Worm (Caenorhabditis elegans) whole organism, late embryonic: ENCODE data around the gene ecps-1.

ENCODE experiments used
- C08G9.2 ChIP-seq: sonication (generic microtip); optimal IDR thresholded peaks from 2 replicates; lab custom pipeline; 2016; ENCODE audit warnings: mild to moderate bottlenecking, missing genetic modification characterization, moderate library complexity, missing compliant biosample characterization
- C38D4.7 ChIP-seq: fragments of 200-800 bp; sonication (Bioruptor generic); optimal IDR thresholded peaks from 2 replicates; lab custom pipeline; 2018; ENCODE audit warnings: mild to moderate bottlenecking, missing genetic modification characterization, moderate library complexity, missing compliant biosample characterization
- F13H6.1 ChIP-seq: sonication (generic microtip); optimal IDR thresholded peaks from 2 replicates; lab custom pipeline; 2016; ENCODE audit warnings: missing genetic modification characterization, missing compliant biosample characterization
- K02D7.2 ChIP-seq: sonication (generic microtip); optimal IDR thresholded peaks from 2 replicates; lab custom pipeline; 2017; ENCODE audit warnings: mild to moderate bottlenecking, missing genetic modification characterization, missing compliant biosample characterization
- K09A11.1 ChIP-seq: sonication (generic microtip); optimal IDR thresholded peaks from 2 replicates; lab custom pipeline; 2017; ENCODE audit warnings: antibody characterized with exemption, mild to moderate bottlenecking, missing genetic modification characterization, missing compliant biosample characterization; ENCODE audit not compliant: insufficient read depth
- T23F11.4 ChIP-seq: fragments of 200-800 bp; sonication (Bioruptor generic); optimal IDR thresholded peaks from 2 replicates; lab custom pipeline; 2018; ENCODE audit warnings: mild to moderate bottlenecking, missing genetic modification characterization, missing compliant biosample characterization
- Y22D7AL.16 ChIP-seq: sonication (generic microtip); optimal IDR thresholded peaks from 2 replicates; lab custom pipeline; 2016; ENCODE audit warnings: missing genetic modification characterization, missing compliant biosample characterization
- ahr-1 ChIP-seq: sonication (generic microtip); optimal IDR thresholded peaks from 2 replicates; lab custom pipeline; 2016; ENCODE audit warnings: missing genetic modification characterization, missing compliant biosample characterization
- ama-1 ChIP-seq: fragments of 150-350 bp; optimal IDR thresholded peaks from 2 replicates; lab custom pipeline; 2014
- ceh-18 ChIP-seq: sonication (generic microtip); optimal IDR thresholded peaks from 2 replicates; lab custom pipeline; 2016; ENCODE audit warnings: missing genetic modification characterization, missing compliant biosample characterization
- ceh-19 ChIP-seq: fragments of 200-800 bp; sonication (Bioruptor generic); optimal IDR thresholded peaks from 2 replicates; lab custom pipeline; 2018; ENCODE audit warnings: mild to moderate bottlenecking, missing genetic modification characterization, missing compliant biosample characterization
- ceh-2 ChIP-seq: sonication (generic microtip); optimal IDR thresholded peaks from 2 replicates; lab custom pipeline; 2016; ENCODE audit warnings: missing genotype, missing genetic modification characterization, missing compliant biosample characterization
- ceh-22 ChIP-seq: sonication (generic microtip); optimal IDR thresholded peaks from 2 replicates; lab custom pipeline; 2017; ENCODE audit warnings: missing biosample characterization, missing genetic modification characterization
- ceh-30 ChIP-seq: fragments of 150-350 bp; optimal IDR thresholded peaks from 2 replicates; lab custom pipeline; 2014; ENCODE audit warnings: missing biosample characterization, missing genetic modification characterization
- ceh-34 ChIP-seq: sonication (generic microtip); optimal IDR thresholded peaks from 2 replicates; lab custom pipeline; 2016; ENCODE audit warnings: mild to moderate bottlenecking, missing genetic modification characterization, missing compliant biosample characterization
- ceh-45 ChIP-seq: fragments of 200-800 bp; sonication (Bioruptor generic); IDR thresholded peaks from 2 replicates; pipeline ENCODE4 v1.3.6; 2022; ENCODE audit warnings: missing genetic modification reagents, missing genetic modification characterization, missing compliant biosample characterization
- ceh-48 ChIP-seq: sonication (generic microtip); optimal IDR thresholded peaks from 2 replicates; lab custom pipeline; 2016; ENCODE audit warnings: missing genetic modification characterization, inconsistent platforms, missing compliant biosample characterization
- ceh-9 ChIP-seq: sonication (generic microtip); optimal IDR thresholded peaks from 2 replicates; lab custom pipeline; 2016; ENCODE audit warnings: mild to moderate bottlenecking, missing genetic modification characterization, inconsistent platforms, missing compliant biosample characterization
- che-1 ChIP-seq: sonication (generic microtip); optimal IDR thresholded peaks from 2 replicates; lab custom pipeline; 2016; ENCODE audit warnings: mild to moderate bottlenecking, missing genetic modification characterization, missing compliant biosample characterization
- dmd-4 ChIP-seq: sonication (generic microtip); optimal IDR thresholded peaks from 2 replicates; lab custom pipeline; 2016; ENCODE audit warnings: borderline replicate concordance, missing genetic modification characterization, missing compliant biosample characterization
- elt-2 ChIP-seq: sonication (generic microtip); optimal IDR thresholded peaks from 2 replicates; lab custom pipeline; 2016; ENCODE audit warnings: missing genetic modification reagents, missing genetic modification characterization, missing compliant biosample characterization
- fkh-10 ChIP-seq: fragments of 150-350 bp; optimal IDR thresholded peaks from 2 replicates; lab custom pipeline; 2014; ENCODE audit warnings: missing biosample characterization, missing genetic modification reagents, missing genetic modification characterization
- fkh-6 ChIP-seq: sonication (generic microtip); optimal IDR thresholded peaks from 2 replicates; lab custom pipeline; 2016; ENCODE audit warnings: missing genetic modification characterization, missing compliant biosample characterization
- gmeb-2 ChIP-seq: sonication (generic microtip); optimal IDR thresholded peaks from 2 replicates; lab custom pipeline; 2016; ENCODE audit warnings: missing genetic modification characterization, inconsistent platforms, missing compliant biosample characterization
- hlh-15 ChIP-seq: sonication (generic microtip); optimal IDR thresholded peaks from 2 replicates; lab custom pipeline; 2016; ENCODE audit warnings: missing genetic modification characterization, missing compliant biosample characterization
- hlh-30 ChIP-seq: sonication (generic microtip); optimal IDR thresholded peaks from 2 replicates; lab custom pipeline; 2017; ENCODE audit warnings: antibody characterized with exemption, missing genetic modification characterization, missing compliant biosample characterization; ENCODE audit not compliant: insufficient read depth
- hlh-6 ChIP-seq: sonication (generic microtip); optimal IDR thresholded peaks from 2 replicates; lab custom pipeline; 2016; ENCODE audit warnings: missing genotype, missing genetic modification characterization, missing compliant biosample characterization
- hlh-8 ChIP-seq: sonication (generic microtip); optimal IDR thresholded peaks from 2 replicates; lab custom pipeline; 2016; ENCODE audit warnings: missing genotype, missing genetic modification characterization, missing compliant biosample characterization
- lim-6 ChIP-seq: sonication (generic microtip); optimal IDR thresholded peaks from 2 replicates; lab custom pipeline; 2016; ENCODE audit warnings: missing genetic modification characterization, missing compliant biosample characterization
- madf-2 ChIP-seq: sonication (generic microtip); optimal IDR thresholded peaks from 2 replicates; lab custom pipeline; 2017; ENCODE audit warnings: missing genetic modification characterization, missing compliant biosample characterization
- mec-3 ChIP-seq: sonication (generic microtip); optimal IDR thresholded peaks from 2 replicates; lab custom pipeline; 2016; ENCODE audit warnings: borderline replicate concordance, missing genetic modification characterization, missing compliant biosample characterization
- nhr-232 ChIP-seq: sonication (generic microtip); optimal IDR thresholded peaks from 2 replicates; lab custom pipeline; 2016; ENCODE audit warnings: missing genetic modification characterization, missing compliant biosample characterization
- pax-1 ChIP-seq: fragments of 150-350 bp; optimal IDR thresholded peaks from 2 replicates; lab custom pipeline; 2014; ENCODE audit warnings: missing biosample characterization, missing genetic modification characterization
- pha-2 ChIP-seq: sonication (generic microtip); optimal IDR thresholded peaks from 2 replicates; lab custom pipeline; 2017; ENCODE audit warnings: mild to moderate bottlenecking, missing genetic modification characterization, missing compliant biosample characterization
- pha-4 ChIP-seq: fragments of 150-350 bp; optimal IDR thresholded peaks from 2 replicates; lab custom pipeline; 2018; ENCODE audit warnings: missing biosample characterization, missing genetic modification reagents, missing genetic modification characterization
- pros-1 ChIP-seq: fragments of 150-350 bp; optimal IDR thresholded peaks from 2 replicates; lab custom pipeline; 2014; ENCODE audit warnings: missing biosample characterization, missing genetic modification reagents, missing genetic modification characterization
- ref-2 ChIP-seq: sonication (generic microtip); optimal IDR thresholded peaks from 2 replicates; lab custom pipeline; 2016; ENCODE audit warnings: missing genetic modification characterization, missing compliant biosample characterization
- sdc-2 ChIP-seq: sonication (generic microtip); optimal IDR thresholded peaks from 2 replicates; lab custom pipeline; 2016; ENCODE audit warnings: missing genotype, missing genetic modification characterization, missing compliant biosample characterization
- sox-2 ChIP-seq: fragments of 200-800 bp; sonication (Bioruptor generic); IDR thresholded peaks from 2 replicates; pipeline ENCODE4 v1.3.6; 2022; ENCODE audit warnings: missing genetic modification reagents, missing genetic modification characterization, missing compliant biosample characterization
- sox-4 ChIP-seq: sonication (generic microtip); optimal IDR thresholded peaks from 2 replicates; lab custom pipeline; 2017; ENCODE audit warnings: mild to moderate bottlenecking, missing genetic modification characterization, inconsistent platforms, missing compliant biosample characterization
- syd-9 ChIP-seq: sonication (generic microtip); optimal IDR thresholded peaks from 2 replicates; lab custom pipeline; 2016; ENCODE audit warnings: mild to moderate bottlenecking, missing genetic modification characterization, moderate library complexity, missing compliant biosample characterization
- tbx-2 ChIP-seq: sonication (generic microtip); optimal IDR thresholded peaks from 2 replicates; lab custom pipeline; 2016; ENCODE audit warnings: missing genetic modification characterization, missing compliant biosample characterization
- ttx-3 ChIP-seq: sonication (generic microtip); optimal IDR thresholded peaks from 2 replicates; lab custom pipeline; 2016; ENCODE audit warnings: missing genetic modification reagents, missing genetic modification characterization, missing compliant biosample characterization
- unc-3 ChIP-seq, 2 experiments: fragments of 200-800 bp in 1 of 2; sonication (Bioruptor generic) in 1 of 2; sonication (generic microtip) in 1 of 2; conservative IDR thresholded peaks in 1 of 2; optimal IDR thresholded peaks in 1 of 2; 2 replicates each; pipeline versions ENCODE4 v1.3.6 to Lab custom; 2016 to 2022; ENCODE audit warnings: missing compliant biosample characterization in 2 of 2, missing genetic modification characterization in 2 of 2, missing genetic modification reagents in 1 of 2
- unc-86 ChIP-seq: sonication (generic microtip); optimal IDR thresholded peaks from 2 replicates; lab custom pipeline; 2016; ENCODE audit warnings: missing genetic modification characterization, missing compliant biosample characterization
- ztf-16 ChIP-seq: sonication (generic microtip); optimal IDR thresholded peaks from 2 replicates; lab custom pipeline; 2017; ENCODE audit warnings: missing genetic modification characterization, missing compliant biosample characterization

ecps-1 gene

DNA sequence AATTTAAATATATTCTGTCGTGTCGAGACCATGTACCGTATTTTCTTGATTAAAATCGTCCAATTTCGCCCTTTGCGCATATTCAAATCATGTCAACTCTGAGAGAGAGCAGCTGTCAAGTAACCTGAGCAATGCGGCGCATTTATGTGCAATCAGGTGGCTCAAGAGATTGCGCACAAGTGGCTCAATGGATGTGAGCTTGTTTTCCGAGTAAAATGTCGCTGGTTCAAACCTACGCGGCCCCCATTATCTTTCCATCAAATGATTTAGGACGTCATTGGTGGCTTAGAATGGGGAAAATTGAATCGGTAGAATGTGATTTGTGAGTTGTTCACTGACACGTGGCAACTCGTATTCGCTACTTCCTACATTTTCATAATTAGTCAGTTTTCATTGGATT lies 28.2 kb downstream of the ecps-1 start (continued):
- TF ChIP-seq sdc-2 (tag; lab: Kevin White, UChicago) (peak; percentile 21), ceh-19 (peak; percentile 29), ceh-18 (tag; lab: Kevin White, UChicago) (peak; percentile 47), K02D7.2 (tag; lab: Kevin White, UChicago) (peak; percentile 26), T23F11.4 (GFP tag; lab: Kevin White, UChicago) (peak; percentile 27), ceh-48 (tag; lab: Kevin White, UChicago) (peak; percentile 43), ceh-34 (tag; lab: Kevin White, UChicago) (peak; percentile 54), mec-3 (tag; lab: Kevin White, UChicago) (no peak), hlh-8 (tag; lab: Kevin White, UChicago) (peak; percentile 28), hlh-6 (tag; lab: Kevin White, UChicago) (peak; percentile 29), F13H6.1 (tag; lab: Kevin White, UChicago) (peak; percentile 21), gmeb-2 (tag; lab: Kevin White, UChicago) (peak; percentile 38), madf-2 (tag; lab: Kevin White, UChicago) (peak; percentile 11), hlh-15 (no peak), ceh-22 (tag; lab: Kevin White, UChicago) (no peak), syd-9 (peak; percentile 46), K09A11.1 (tag; lab: Kevin White, UChicago) (no peak), che-1 (tag; lab: Kevin White, UChicago) (peak; percentile 64), elt-2 (no peak), tbx-2 (peak; percentile 73), C38D4.7 (GFP tag; lab: Kevin White, UChicago) (peak; percentile 63), fkh-6 (tag; lab: Kevin White, UChicago) (no peak), sox-4 (tag; lab: Kevin White, UChicago) (peak; percentile 49), ztf-16 (tag; lab: Kevin White, UChicago) (peak; percentile 62), ceh-2 (tag; lab: Kevin White, UChicago) (peak; percentile 52), ceh-30 (tag; lab: Kevin White, UChicago) (no peak), pha-2 (tag; lab: Kevin White, UChicago) (peak; percentile 73)
- TF ChIP-seq, all 69 proteins: peak for 40

DNA sequence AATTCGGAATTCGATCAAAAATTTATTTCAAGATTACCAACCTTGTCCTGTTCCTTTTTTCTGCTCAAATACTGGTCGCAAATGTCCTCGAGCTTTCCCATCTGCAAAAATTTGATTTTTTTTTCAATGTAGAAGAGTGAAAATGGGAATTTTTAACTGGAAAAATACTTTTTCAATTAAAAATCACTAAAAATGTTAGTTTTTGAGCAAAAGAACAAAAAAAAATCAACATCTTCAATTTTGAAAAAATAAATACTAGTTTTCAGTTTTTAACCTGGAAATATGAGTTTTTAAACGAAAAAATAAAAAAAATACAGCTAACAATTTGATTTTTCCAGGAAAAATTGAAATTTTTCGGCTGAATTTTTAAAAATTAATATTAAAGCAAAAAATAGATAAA lies 32.5 kb downstream of the ecps-1 start, which contains the start of gene prp-3:
prp-3 (minus strand) TSS at position 101 of the 400 bp plus-strand sequence.
- TF ChIP-seq C08G9.2 (no peak), ttx-3 (tag; lab: Kevin White, UChicago) (no peak), hlh-30 (no peak), hlh-6 (tag; lab: Kevin White, UChicago) (no peak), pros-1 (no peak), unc-86 (no peak), unc-3 (GFP tag; conservative IDR thresholded peaks at IDR 0.05; lab: Robert Waterston, UW) (no peak), unc-3 (tag; optimal IDR thresholded peaks at IDR 0.05; lab: Kevin White, UChicago) (no peak), ceh-19 (no peak), che-1 (tag; lab: Kevin White, UChicago) (no peak), ceh-9 (tag; lab: Kevin White, UChicago) (no peak), ceh-22 (tag; lab: Kevin White, UChicago) (no peak), sdc-2 (tag; lab: Kevin White, UChicago) (no peak), dmd-4 (no peak), nhr-232 (tag; lab: Kevin White, UChicago) (no peak), ref-2 (tag; lab: Kevin White, UChicago) (no peak), elt-2 (no peak), ceh-18 (tag; lab: Kevin White, UChicago) (no peak)
- TF ChIP-seq, all 69 proteins: peak for 0

DNA sequence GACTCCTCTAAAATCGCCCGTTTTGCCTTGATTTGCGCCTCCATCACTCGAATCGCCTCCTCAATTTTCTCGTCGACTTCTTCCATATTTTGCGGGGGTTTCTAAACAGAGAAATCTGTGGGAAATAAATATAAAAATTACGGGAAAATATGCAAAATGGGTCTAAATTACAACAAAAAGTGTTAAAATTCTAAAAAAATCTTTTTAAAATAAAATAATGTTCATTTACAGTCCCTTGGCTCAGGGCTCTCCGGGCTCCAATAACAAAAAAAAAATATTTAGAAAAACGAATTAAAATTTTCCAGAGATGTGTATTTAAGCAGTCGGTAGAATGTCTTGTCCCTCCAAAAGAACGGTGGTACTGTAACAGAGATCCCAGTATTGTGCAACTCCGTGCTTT lies 36.4 kb downstream of the ecps-1 start, which contains the start of gene M03C11.6:
M03C11.6 (minus strand) TSS at position 101 of the 400 bp plus-strand sequence.
- no peak for TF ChIP-seq ceh-30 (tag; lab: Kevin White, UChicago)
- TF ChIP-seq elt-2 = no peak
- no peak for TF ChIP-seq pha-4 (tag; lab: Kevin White, UChicago)
- TF ChIP-seq ceh-48 (tag; lab: Kevin White, UChicago) = no peak
- no peak for TF ChIP-seq ceh-45 (GFP tag; lab: Robert Waterston, UW)
- no peak for TF ChIP-seq nhr-232 (tag; lab: Kevin White, UChicago)
- no peak for TF ChIP-seq Y22D7AL.16 (tag; lab: Kevin White, UChicago)
- TF ChIP-seq pax-1 (tag; lab: Kevin White, UChicago) = no peak
- no peak for TF ChIP-seq ahr-1 (tag; lab: Kevin White, UChicago)
- no peak for TF ChIP-seq mec-3 (tag; lab: Kevin White, UChicago)
- no peak for TF ChIP-seq T23F11.4 (GFP tag; lab: Kevin White, UChicago)
- no peak for TF ChIP-seq hlh-30
- TF ChIP-seq fkh-10 (GFP tag; lab: Kevin White, UChicago) = no peak
- no peak for TF ChIP-seq sox-4 (tag; lab: Kevin White, UChicago)
- no peak for TF ChIP-seq sox-2
- TF ChIP-seq ama-1 = no peak
- TF ChIP-seq hlh-8 (tag; lab: Kevin White, UChicago) = no peak
- no peak for TF ChIP-seq C38D4.7 (GFP tag; lab: Kevin White, UChicago)
- no peak for TF ChIP-seq lim-6 (tag; lab: Kevin White, UChicago)
